Worm (Caenorhabditis elegans): Measurements from ENCODE around the gene par-3.

DNA sequence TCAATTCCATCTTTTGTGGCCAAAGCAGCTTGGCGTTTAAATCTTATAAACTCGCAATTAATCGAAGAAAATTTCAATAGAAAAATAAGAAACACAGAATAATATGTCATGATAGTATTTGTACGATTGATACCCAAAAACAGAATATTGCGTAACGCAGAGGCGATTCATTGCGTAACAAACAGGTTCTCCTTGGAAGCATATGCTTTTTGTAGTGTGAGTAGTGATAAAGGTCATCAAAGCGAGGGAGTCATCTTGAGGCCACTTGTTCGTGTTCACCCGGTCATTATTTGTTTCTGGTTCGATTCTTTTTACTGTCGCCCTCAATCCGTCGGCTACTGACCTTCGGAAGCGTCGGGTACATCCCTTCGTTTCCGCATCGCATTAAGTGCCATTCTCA is 3.1 kb upstream of the par-3 start, which contains the start of gene F54E7.6:
- no peak for TF ChIP-seq dao-5 (tag; optimal IDR thresholded peaks at IDR 0.05)
- TF ChIP-seq W03F9.2 (tag; optimal IDR thresholded peaks at IDR 0.05): no peak
